Worm (Caenorhabditis elegans) whole organism, L2 larva: ENCODE results near the gene Y47D3B.4.
A peak's percentile ranks its signal among the peaks of the same experiment; 100 is the strongest.

Experiments
- C34F6.9 ChIP-seq: fragments of 150-350 bp; optimal IDR thresholded peaks from 2 replicates; lab custom pipeline; 2014; ENCODE audit warnings: missing biosample characterization, missing genetic modification characterization
- F13H6.1 ChIP-seq: sonication (generic microtip); optimal IDR thresholded peaks from 2 replicates; lab custom pipeline; 2016; ENCODE audit warnings: missing genetic modification characterization, missing compliant biosample characterization
- Y55F3AM.14 ChIP-seq: fragments of 200-800 bp; sonication (Bioruptor generic); optimal IDR thresholded peaks from 2 replicates; lab custom pipeline; 2018; ENCODE audit warnings: mild to moderate bottlenecking, missing genetic modification characterization, missing compliant biosample characterization
- ZK546.5 ChIP-seq: sonication (generic microtip); optimal IDR thresholded peaks from 2 replicates; lab custom pipeline; 2017; ENCODE audit warnings: missing biosample characterization, missing genetic modification characterization
- alr-1 ChIP-seq: fragments of 150-350 bp; optimal IDR thresholded peaks from 2 replicates; lab custom pipeline; 2014; ENCODE audit warnings: missing biosample characterization, missing genetic modification characterization
- aly-2 ChIP-seq: fragments of 150-350 bp; optimal IDR thresholded peaks from 2 replicates; lab custom pipeline; 2014; ENCODE audit warnings: missing biosample characterization, missing genetic modification characterization
- ama-1 ChIP-seq: fragments of 150-350 bp; optimal IDR thresholded peaks from 2 replicates; lab custom pipeline; 2018; ENCODE audit warnings: inconsistent platforms
- ceh-82 ChIP-seq: fragments of 150-350 bp; optimal IDR thresholded peaks from 2 replicates; lab custom pipeline; 2014; ENCODE audit warnings: missing biosample characterization, missing genetic modification characterization
- crh-2 ChIP-seq: sonication (generic microtip); optimal IDR thresholded peaks from 2 replicates; lab custom pipeline; 2017; ENCODE audit warnings: missing biosample characterization, missing genetic modification characterization
- egl-27 ChIP-seq: sonication (generic microtip); optimal IDR thresholded peaks from 3 replicates; lab custom pipeline; 2017; ENCODE audit warnings: missing biosample characterization, missing genetic modification reagents, missing genetic modification characterization
- elt-1 ChIP-seq: fragments of 150-350 bp; optimal IDR thresholded peaks from 2 replicates; lab custom pipeline; 2014; ENCODE audit warnings: missing biosample characterization, missing genetic modification characterization
- elt-3 ChIP-seq: sonication (generic microtip); optimal IDR thresholded peaks from 2 replicates; lab custom pipeline; 2017; ENCODE audit warnings: missing biosample characterization, missing genetic modification characterization
- fos-1 ChIP-seq: fragments of 150-350 bp; optimal IDR thresholded peaks from 2 replicates; lab custom pipeline; 2014; ENCODE audit warnings: missing biosample characterization, missing genetic modification characterization
- gmeb-1 ChIP-seq: fragments of 150-350 bp; optimal IDR thresholded peaks from 2 replicates; lab custom pipeline; 2014; ENCODE audit warnings: missing biosample characterization, missing genetic modification characterization
- lin-11 ChIP-seq: fragments of 150-350 bp; sonication (generic microtip); optimal IDR thresholded peaks from 2 replicates; lab custom pipeline; 2014; ENCODE audit warnings: missing biosample characterization, missing genetic modification characterization, inconsistent platforms, mixed read lengths
- lsy-2 ChIP-seq, 2 experiments: fragments of 150-350 bp in 1 of 2; sonication (generic microtip) in 1 of 2; optimal IDR thresholded peaks; 2 replicates each; lab custom pipeline; 2014 to 2017; ENCODE audit warnings: missing biosample characterization in 2 of 2, missing genetic modification characterization in 2 of 2
- mbf-1 ChIP-seq: sonication (generic microtip); optimal IDR thresholded peaks from 2 replicates; lab custom pipeline; 2017; ENCODE audit warnings: missing biosample characterization, missing genetic modification characterization
- mdl-1 ChIP-seq, 2 experiments: fragments of 150-350 bp in 1 of 2; sonication (generic microtip) in 1 of 2; optimal IDR thresholded peaks; 2 replicates each; lab custom pipeline; 2017; ENCODE audit warnings: missing biosample characterization in 2 of 2, missing genetic modification characterization in 2 of 2
- nhr-10 ChIP-seq: sonication (generic microtip); optimal IDR thresholded peaks from 2 replicates; lab custom pipeline; 2017; ENCODE audit warnings: missing biosample characterization, missing genetic modification characterization
- nhr-11 ChIP-seq: fragments of 150-350 bp; optimal IDR thresholded peaks from 2 replicates; lab custom pipeline; 2014; ENCODE audit warnings: missing biosample characterization, missing genetic modification characterization
- nhr-12 ChIP-seq: fragments of 150-350 bp; optimal IDR thresholded peaks from 2 replicates; lab custom pipeline; 2014; ENCODE audit warnings: missing biosample characterization, missing genetic modification characterization
- nhr-21 ChIP-seq: fragments of 150-350 bp; optimal IDR thresholded peaks from 2 replicates; lab custom pipeline; 2014; ENCODE audit warnings: missing biosample characterization, missing genetic modification characterization
- nhr-23 ChIP-seq: fragments of 150-350 bp; optimal IDR thresholded peaks from 2 replicates; lab custom pipeline; 2014; ENCODE audit warnings: missing biosample characterization, missing genetic modification reagents, missing genetic modification characterization
- nhr-237 ChIP-seq: fragments of 150-350 bp; optimal IDR thresholded peaks from 2 replicates; lab custom pipeline; 2014; ENCODE audit warnings: missing biosample characterization, missing genetic modification characterization
- nhr-25 ChIP-seq: fragments of 150-350 bp; sonication (generic microtip); optimal IDR thresholded peaks from 3 replicates; lab custom pipeline; 2014; ENCODE audit warnings: missing biosample characterization, missing genetic modification characterization
- peb-1 ChIP-seq: fragments of 150-350 bp; optimal IDR thresholded peaks from 2 replicates; lab custom pipeline; 2014; ENCODE audit warnings: missing biosample characterization, missing genetic modification characterization
- sem-4 ChIP-seq: fragments of 150-350 bp; optimal IDR thresholded peaks from 2 replicates; lab custom pipeline; 2014; ENCODE audit warnings: missing biosample characterization, missing genetic modification reagents, missing genetic modification characterization
- skn-1 ChIP-seq: sonication (generic microtip); optimal IDR thresholded peaks from 2 replicates; lab custom pipeline; 2017; ENCODE audit warnings: missing biosample characterization, missing genetic modification characterization
- sma-9 ChIP-seq, 2 experiments: fragments of 150-350 bp in 1 of 2; sonication (generic microtip) in 1 of 2; optimal IDR thresholded peaks; 2 replicates each; lab custom pipeline; 2014 to 2016; ENCODE audit warnings: missing genetic modification characterization in 2 of 2, mild to moderate bottlenecking in 1 of 2, missing biosample characterization in 1 of 2, missing compliant biosample characterization in 1 of 2, missing genetic modification reagents in 1 of 2, moderate library complexity in 1 of 2
- unc-62 ChIP-seq: fragments of 150-350 bp; optimal IDR thresholded peaks from 2 replicates; lab custom pipeline; 2014; ENCODE audit warnings: missing biosample characterization, missing genetic modification reagents, missing genetic modification characterization
- zag-1 ChIP-seq: fragments of 150-350 bp; optimal IDR thresholded peaks from 2 replicates; lab custom pipeline; 2014; ENCODE audit warnings: missing biosample characterization, missing genetic modification characterization
- ztf-1 ChIP-seq: fragments of 200-800 bp; sonication (Bioruptor generic); conservative IDR thresholded peaks from 2 replicates; pipeline ENCODE4 v1.3.6; 2022; ENCODE audit warnings: missing genetic modification characterization, missing compliant biosample characterization

Y47D3B.4 gene

ce11 chrIII:11405049-11405448 lies at the start of gene Y47D3B.4:
Y47D3B.4 (plus strand) TSS chrIII:11405349.
- TF ChIP-seq mbf-1 (tag; lab: Kevin White, UChicago) (no peak), nhr-12 (tag; lab: Kevin White, UChicago) (no peak), zag-1 (tag; lab: Kevin White, UChicago) (no peak), gmeb-1 (tag; lab: Kevin White, UChicago) (no peak), ama-1 (lab: Kevin White, UChicago) (no peak), sem-4 (no peak), elt-3 (tag; lab: Kevin White, UChicago) (no peak), nhr-23 (tag; lab: Kevin White, UChicago) (no peak), skn-1 (no peak), unc-62 (GFP tag; lab: Kevin White, UChicago) (no peak), F13H6.1 (no peak), alr-1 (tag; lab: Kevin White, UChicago) (no peak)

- TF ChIP-seq alr-1 (tag; lab: Kevin White, UChicago) (no peak), crh-2 (tag; lab: Kevin White, UChicago) (no peak), nhr-25 (tag; lab: Kevin White, UChicago) (no peak), C34F6.9 (tag; lab: Kevin White, UChicago) (no peak), elt-3 (tag; lab: Kevin White, UChicago) (no peak), sem-4 (no peak), elt-1 (tag; lab: Kevin White, UChicago) (no peak), nhr-237 (tag; lab: Kevin White, UChicago) (no peak), lin-11 (no peak), lsy-2 (tag; optimal IDR thresholded peaks at IDR 0.05; lab: Kevin White, UChicago) (no peak), ama-1 (lab: Kevin White, UChicago) (no peak), nhr-21 (tag; lab: Kevin White, UChicago) (no peak), sma-9 (GFP tag; optimal IDR thresholded peaks at IDR 0.05; lab: Kevin White, UChicago) (no peak), sma-9 (tag; optimal IDR thresholded peaks at IDR 0.05; lab: Kevin White, UChicago) (no peak), peb-1 (tag; lab: Kevin White, UChicago) (no peak), aly-2 (tag; lab: Kevin White, UChicago) (no peak), nhr-11 (tag; lab: Kevin White, UChicago) (no peak), Y55F3AM.14 (GFP tag; lab: Kevin White, UChicago) (no peak)
Observed at ce11 chrIII:11355758-11356323, 49.3 kb upstream of the Y47D3B.4 start.

ce11 chrIII:11357418-11357817 lies 47.7 kb upstream of the Y47D3B.4 start:
- no peak for TF ChIP-seq ZK546.5
- TF ChIP-seq Y55F3AM.14 (GFP tag; lab: Kevin White, UChicago): no peak
- TF ChIP-seq alr-1 (tag; lab: Kevin White, UChicago): no peak
- TF ChIP-seq fos-1 (tag; lab: Kevin White, UChicago): peak; percentile 24
- no peak for TF ChIP-seq nhr-10 (tag; lab: Kevin White, UChicago)
- TF ChIP-seq nhr-12 (tag; lab: Kevin White, UChicago): no peak
- TF ChIP-seq gmeb-1 (tag; lab: Kevin White, UChicago): peak; percentile 30
- TF ChIP-seq peb-1 (tag; lab: Kevin White, UChicago): no peak
- no peak for TF ChIP-seq skn-1
- TF ChIP-seq sem-4: no peak
- TF ChIP-seq elt-3 (tag; lab: Kevin White, UChicago): no peak
- no peak for TF ChIP-seq elt-1 (tag; lab: Kevin White, UChicago)
- TF ChIP-seq sma-9 (GFP tag; optimal IDR thresholded peaks at IDR 0.05; lab: Kevin White, UChicago): peak; percentile 13
- no peak for TF ChIP-seq sma-9 (tag; optimal IDR thresholded peaks at IDR 0.05; lab: Kevin White, UChicago)
- no peak for TF ChIP-seq lsy-2 (tag; optimal IDR thresholded peaks at IDR 0.05; lab: Kevin White, UChicago)
- no peak for TF ChIP-seq mbf-1 (tag; lab: Kevin White, UChicago)
- peak; percentile 3 for TF ChIP-seq F13H6.1
- no peak for TF ChIP-seq aly-2 (tag; lab: Kevin White, UChicago)
- no peak for TF ChIP-seq unc-62 (GFP tag; lab: Kevin White, UChicago)
- TF ChIP-seq ceh-82 (tag; lab: Kevin White, UChicago): no peak
- TF ChIP-seq crh-2 (tag; lab: Kevin White, UChicago): peak; percentile 30

ce11 chrIII:11358273-11358672 lies 46.9 kb upstream of the Y47D3B.4 start:
- TF ChIP-seq ztf-1 (GFP tag; lab: Robert Waterston, UW) (no peak), peb-1 (tag; lab: Kevin White, UChicago) (no peak), ZK546.5 (no peak), nhr-10 (tag; lab: Kevin White, UChicago) (no peak), alr-1 (tag; lab: Kevin White, UChicago) (no peak), egl-27 (tag; lab: Kevin White, UChicago) (no peak), ama-1 (lab: Kevin White, UChicago) (no peak)

- TF ChIP-seq fos-1 (tag; lab: Kevin White, UChicago) (no peak), nhr-237 (tag; lab: Kevin White, UChicago) (no peak), mdl-1 (tag; optimal IDR thresholded peaks at IDR 0.05; lab: Kevin White, UChicago) (no peak), sem-4 (no peak)
Observed at ce11 chrIII:11359422-11359821, 45.7 kb upstream of the Y47D3B.4 start.
